Fruit fly (Drosophila melanogaster) whole organism, embryonic: ENCODE measurements around the gene Ndfip.

ENCODE experiments used
- Asciz ChIP-seq: fragments of 200-800 bp; sonication (Bioruptor generic); optimal IDR thresholded peaks from 2 replicates; lab custom pipeline; 2017; ENCODE audit warnings: missing biosample characterization, mild to moderate bottlenecking, missing genetic modification characterization, missing genetic modification reagents
- B-H2 ChIP-seq: fragments of 200-800 bp; sonication (Bioruptor generic); optimal IDR thresholded peaks from 2 replicates; lab custom pipeline; 2018; ENCODE audit warnings: missing biosample characterization, mild to moderate bottlenecking, missing genetic modification characterization
- CG10979 ChIP-seq: fragments of 200-800 bp; sonication (Bioruptor generic); optimal IDR thresholded peaks from 2 replicates; lab custom pipeline; 2018; ENCODE audit warnings: missing biosample characterization, mild to moderate bottlenecking, missing genetic modification characterization, moderate library complexity
- CG12769 ChIP-seq: fragments of 200-800 bp; sonication (Bioruptor generic); optimal IDR thresholded peaks from 2 replicates; lab custom pipeline; 2019; ENCODE audit warnings: missing biosample characterization, mild to moderate bottlenecking, missing genetic modification characterization, moderate library complexity
- CG14014 ChIP-seq: fragments of 200-800 bp; sonication (Bioruptor generic); IDR thresholded peaks from 2 replicates; pipeline ENCODE4 v1.3.6; 2022; ENCODE audit warnings: missing biosample characterization, missing genetic modification characterization
- CG17568 ChIP-seq: fragments of 200-800 bp; sonication (Bioruptor generic); optimal IDR thresholded peaks from 2 replicates; lab custom pipeline; 2018; ENCODE audit warnings: missing biosample characterization, mild to moderate bottlenecking, missing genetic modification characterization, moderate library complexity
- CG17612 ChIP-seq: fragments of 200-800 bp; sonication (Bioruptor generic); IDR thresholded peaks from 2 replicates; pipeline ENCODE4 v1.3.6; 2022; ENCODE audit warnings: missing biosample characterization, missing genetic modification characterization
- CG18262 ChIP-seq: fragments of 200-800 bp; optimal IDR thresholded peaks from 3 replicates; lab custom pipeline; 2019; ENCODE audit warnings: missing biosample characterization, mild to moderate bottlenecking, missing genetic modification characterization, moderate library complexity
- CG18599 ChIP-seq: fragments of 200-800 bp; sonication (Bioruptor generic); optimal IDR thresholded peaks from 3 replicates; lab custom pipeline; 2017; ENCODE audit warnings: missing biosample characterization, missing genetic modification characterization, mild to moderate bottlenecking, moderate library complexity, missing genetic modification reagents
- CG2120 ChIP-seq: fragments of 200-800 bp; sonication (Bioruptor generic); optimal IDR thresholded peaks from 3 replicates; lab custom pipeline; 2016; ENCODE audit warnings: missing biosample characterization, missing genetic modification characterization
- CG2202 ChIP-seq: fragments of 200-800 bp; sonication (Bioruptor generic); optimal IDR thresholded peaks from 2 replicates; lab custom pipeline; 2018; ENCODE audit warnings: missing biosample characterization, mild to moderate bottlenecking, missing genetic modification characterization
- CG31365 ChIP-seq: fragments of 200-800 bp; sonication (Bioruptor generic); optimal IDR thresholded peaks from 2 replicates; lab custom pipeline; 2018; ENCODE audit warnings: missing biosample characterization, mild to moderate bottlenecking, missing genetic modification characterization
- CG34422 ChIP-seq: fragments of 200-800 bp; sonication (Bioruptor generic); IDR thresholded peaks from 3 replicates; pipeline ENCODE4 v1.3.6; 2022; ENCODE audit warnings: missing biosample characterization, missing genetic modification characterization
- CG3995 ChIP-seq: fragments of 200-800 bp; sonication (Bioruptor generic); optimal IDR thresholded peaks from 3 replicates; lab custom pipeline; 2016; ENCODE audit warnings: missing biosample characterization, missing genetic modification characterization
- CG8388 ChIP-seq: fragments of 200-800 bp; sonication (Bioruptor generic); optimal IDR thresholded peaks from 2 replicates; lab custom pipeline; 2019; ENCODE audit warnings: missing biosample characterization, mild to moderate bottlenecking, missing genetic modification characterization, moderate library complexity
- CG9437 ChIP-seq: fragments of 200-800 bp; sonication (Bioruptor generic); optimal IDR thresholded peaks from 2 replicates; lab custom pipeline; 2018; ENCODE audit warnings: missing biosample characterization, mild to moderate bottlenecking, missing genetic modification characterization
- Dip3 ChIP-seq: fragments of 200-800 bp; sonication (Bioruptor generic); optimal IDR thresholded peaks from 3 replicates; lab custom pipeline; 2016; ENCODE audit warnings: missing biosample characterization, missing genetic modification characterization
- Doc3 ChIP-seq: fragments of 200-800 bp; sonication (Bioruptor generic); IDR thresholded peaks from 3 replicates; pipeline ENCODE4 v1.3.6; 2022; ENCODE audit warnings: missing biosample characterization, missing genetic modification characterization; ENCODE audit not compliant: partially characterized antibody
- E2f2 ChIP-seq: fragments of 200-800 bp; sonication (Bioruptor generic); IDR thresholded peaks from 2 replicates; pipeline ENCODE4 v1.3.6; 2022; ENCODE audit warnings: missing biosample characterization, missing genetic modification characterization
- Eip74EF ChIP-seq, 2 experiments: fragments of 200-800 bp in 1 of 2; fragments of >200 bp in 1 of 2; sonication (Bioruptor generic) in 1 of 2; optimal IDR thresholded peaks; 2 replicates each; lab custom pipeline; 2017 to 2019; ENCODE audit warnings: missing biosample characterization in 2 of 2, missing genetic modification characterization in 2 of 2, mild to moderate bottlenecking in 1 of 2, moderate library complexity in 1 of 2
- Ets65A ChIP-seq: fragments of 200-800 bp; sonication (Bioruptor generic); peaks from one replicate; lab custom pipeline; 2016; ENCODE audit warnings: missing biosample characterization, missing genetic modification characterization
- Hr39 ChIP-seq: fragments of >200 bp; optimal IDR thresholded peaks from 2 replicates; lab custom pipeline; 2017
- Hr78 ChIP-seq, 2 experiments: fragments of 200-800 bp in 1 of 2; fragments of >200 bp in 1 of 2; sonication (Bioruptor generic) in 1 of 2; optimal IDR thresholded peaks; 2 replicates each; lab custom pipeline; 2017 to 2019; ENCODE audit warnings: missing biosample characterization in 2 of 2, missing genetic modification characterization in 2 of 2, mild to moderate bottlenecking in 1 of 2, moderate library complexity in 1 of 2
- Med ChIP-seq: fragments of 200-800 bp; sonication (Bioruptor generic); peaks from one replicate; lab custom pipeline; 2016; ENCODE audit warnings: missing biosample characterization, missing genetic modification characterization, mild to moderate bottlenecking, inconsistent platforms, moderate library complexity
- NfI ChIP-seq: fragments of 200-800 bp; sonication (Bioruptor generic); optimal IDR thresholded peaks from 3 replicates; lab custom pipeline; 2018; ENCODE audit warnings: missing biosample characterization, mild to moderate bottlenecking, missing genetic modification characterization, moderate library complexity
- Optix ChIP-seq: fragments of 200-800 bp; sonication (Bioruptor generic); IDR thresholded peaks from 3 replicates; pipeline ENCODE4 v1.3.6; 2022; ENCODE audit warnings: missing biosample characterization, missing genetic modification characterization
- Sox102F ChIP-seq: fragments of 200-800 bp; sonication (Bioruptor generic); optimal IDR thresholded peaks from 2 replicates; lab custom pipeline; 2018; ENCODE audit warnings: missing biosample characterization, mild to moderate bottlenecking, missing genetic modification characterization, moderate library complexity
- ara ChIP-seq: fragments of 200-800 bp; sonication (Bioruptor generic); IDR thresholded peaks from 2 replicates; pipeline ENCODE4 v1.3.6; 2022; ENCODE audit warnings: missing biosample characterization, missing genetic modification characterization
- chinmo ChIP-seq: fragments of 200-800 bp; sonication (Bioruptor generic); IDR thresholded peaks from 4 replicates; pipeline ENCODE4 v1.3.6; 2022; ENCODE audit warnings: missing biosample characterization, missing genetic modification characterization; ENCODE audit not compliant: partially characterized antibody
- dm ChIP-seq: fragments of 200-800 bp; sonication (Bioruptor generic); optimal IDR thresholded peaks from 3 replicates; lab custom pipeline; 2016; ENCODE audit warnings: missing biosample characterization, missing genetic modification characterization
- dmrt11E ChIP-seq: fragments of 200-800 bp; sonication (Bioruptor generic); optimal IDR thresholded peaks from 3 replicates; lab custom pipeline; 2018; ENCODE audit warnings: missing biosample characterization, mild to moderate bottlenecking, missing genetic modification characterization, moderate library complexity
- gem ChIP-seq: fragments of 200-800 bp; sonication (Bioruptor generic); optimal IDR thresholded peaks from 2 replicates; lab custom pipeline; 2019; ENCODE audit warnings: missing biosample characterization, mild to moderate bottlenecking, missing genetic modification characterization, moderate library complexity
- gsb-n ChIP-seq: fragments of 200-800 bp; sonication (Bioruptor generic); optimal IDR thresholded peaks from 3 replicates; lab custom pipeline; 2018; ENCODE audit warnings: missing biosample characterization, mild to moderate bottlenecking, missing genetic modification characterization
- hb ChIP-seq: fragments of 200-800 bp; sonication (Bioruptor generic); IDR thresholded peaks from 3 replicates; pipeline ENCODE4 v1.3.6; 2022; ENCODE audit warnings: missing biosample characterization, missing genetic modification characterization; ENCODE audit not compliant: partially characterized antibody
- lola ChIP-seq, 3 experiments: fragments of >200 bp in 2 of 3; fragments of 200-800 bp in 1 of 3; sonication (Bioruptor generic) in 1 of 3; optimal IDR thresholded peaks; 2 replicates each; lab custom pipeline; 2017 to 2019; ENCODE audit warnings: missing biosample characterization in 3 of 3, missing genetic modification characterization in 3 of 3, mild to moderate bottlenecking in 1 of 3, moderate library complexity in 1 of 3
- maf-S ChIP-seq: fragments of 200-800 bp; sonication (Bioruptor generic); optimal IDR thresholded peaks from 2 replicates; lab custom pipeline; 2016; ENCODE audit warnings: missing biosample characterization, missing genetic modification characterization
- nau ChIP-seq: fragments of 200-800 bp; sonication (Bioruptor generic); optimal IDR thresholded peaks from 3 replicates; lab custom pipeline; 2017; ENCODE audit warnings: missing biosample characterization, mild to moderate bottlenecking, missing genetic modification characterization, missing genetic modification reagents
- pb ChIP-seq: fragments of 200-800 bp; sonication (Bioruptor generic); optimal IDR thresholded peaks from 3 replicates; lab custom pipeline; 2016; ENCODE audit warnings: missing biosample characterization, missing genetic modification characterization
- pho ChIP-seq: fragments of 200-800 bp; sonication (Bioruptor generic); optimal IDR thresholded peaks from 2 replicates; lab custom pipeline; 2016; ENCODE audit warnings: missing biosample characterization, missing genetic modification characterization
- pros ChIP-seq: fragments of 200-800 bp; sonication (Bioruptor generic); optimal IDR thresholded peaks from 3 replicates; lab custom pipeline; 2019; ENCODE audit warnings: missing biosample characterization, mild to moderate bottlenecking, missing genetic modification characterization, moderate library complexity
- psq ChIP-seq: fragments of 200-800 bp; sonication (Bioruptor generic); optimal IDR thresholded peaks from 2 replicates; lab custom pipeline; 2017; ENCODE audit warnings: missing biosample characterization, missing genetic modification characterization
- pum ChIP-seq: fragments of 200-800 bp; sonication (Bioruptor generic); optimal IDR thresholded peaks from 2 replicates; lab custom pipeline; 2016; ENCODE audit warnings: missing biosample characterization, missing genetic modification characterization
- sens ChIP-seq: fragments of 200-800 bp; sonication (Bioruptor generic); peaks from one replicate; lab custom pipeline; 2016; ENCODE audit warnings: missing biosample characterization, missing genetic modification characterization
- sisA ChIP-seq: fragments of 200-800 bp; sonication (Bioruptor generic); IDR thresholded peaks from 2 replicates; pipeline ENCODE4 v1.3.6; 2022; ENCODE audit warnings: missing biosample characterization, missing genetic modification characterization
- slp2 ChIP-seq: fragments of 200-800 bp; sonication (Bioruptor generic); optimal IDR thresholded peaks from 2 replicates; lab custom pipeline; 2016; ENCODE audit warnings: missing biosample characterization, missing genetic modification characterization
- stc ChIP-seq: fragments of 200-800 bp; sonication (Bioruptor generic); IDR thresholded peaks from 2 replicates; pipeline ENCODE4 v1.3.6; 2022; ENCODE audit warnings: missing biosample characterization, missing genetic modification characterization
- vfl ChIP-seq: fragments of 200-800 bp; sonication (Bioruptor generic); optimal IDR thresholded peaks from 2 replicates; lab custom pipeline; 2016; ENCODE audit warnings: missing biosample characterization, missing genetic modification characterization
- wdn ChIP-seq: fragments of 200-800 bp; sonication (Bioruptor generic); IDR thresholded peaks from 2 replicates; pipeline ENCODE4 v1.3.6; 2022; ENCODE audit warnings: missing biosample characterization, missing genetic modification characterization
- z ChIP-seq: fragments of 200-800 bp; sonication (Bioruptor generic); IDR thresholded peaks from 3 replicates; pipeline ENCODE4 v1.3.6; 2022; ENCODE audit warnings: missing biosample characterization, missing genetic modification characterization
- zen ChIP-seq: fragments of 200-800 bp; sonication (Bioruptor generic); optimal IDR thresholded peaks from 3 replicates; lab custom pipeline; 2018; ENCODE audit warnings: missing biosample characterization, mild to moderate bottlenecking, missing genetic modification characterization, moderate library complexity
- zfh2 ChIP-seq: fragments of 200-800 bp; sonication (Bioruptor generic); optimal IDR thresholded peaks from 2 replicates; lab custom pipeline; 2016; ENCODE audit warnings: missing biosample characterization, missing genetic modification characterization

Gene Ndfip

DNA sequence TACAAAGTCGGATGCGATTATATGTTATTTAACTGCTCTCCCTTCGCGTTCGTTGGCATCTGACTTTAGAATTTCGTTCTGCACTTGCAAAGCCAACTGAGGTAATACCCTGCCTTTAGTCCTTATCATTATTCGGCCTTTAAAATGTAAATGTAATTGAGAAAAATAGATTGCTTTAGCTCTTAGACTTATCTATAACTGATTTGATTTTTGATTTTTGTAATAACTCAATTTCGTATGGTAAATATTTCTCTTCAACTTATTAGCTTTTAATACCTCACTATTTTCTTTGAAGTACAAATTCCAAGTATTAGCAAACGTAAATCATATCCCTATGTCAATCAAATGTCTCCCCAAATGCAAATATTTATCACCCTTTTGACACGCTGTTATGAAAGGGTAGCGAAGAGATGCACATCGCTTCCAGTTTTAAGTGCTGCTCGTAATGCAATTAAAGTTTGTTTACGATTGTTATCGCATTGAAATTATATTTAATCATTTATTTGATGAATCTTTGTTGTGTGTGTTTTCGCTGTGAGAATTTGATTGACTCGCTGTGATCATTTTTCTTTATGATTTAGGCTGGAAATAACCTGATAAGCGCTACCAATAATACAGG, 29.8 kb downstream of the Ndfip start (continued):
- TF ChIP-seq B-H2 (GFP tag; lab: Kevin White, UChicago) (no peak), lola (GFP tag; optimal IDR thresholded peaks at IDR 0.05; lab: Kevin White, UChicago) (peak in 1 of 3 experiments; percentile 26), sisA (GFP tag; lab: Robert Waterston, UW) (no peak), E2f2 (GFP tag; lab: Robert Waterston, UW) (no peak), wdn (GFP tag; lab: Robert Waterston, UW) (no peak), CG34422 (GFP tag; lab: Robert Waterston, UW) (no peak), ara (GFP tag; lab: Robert Waterston, UW) (no peak), slp2 (GFP tag; lab: Kevin White, UChicago) (no peak), psq (GFP tag; lab: Kevin White, UChicago) (no peak), CG2202 (tag; lab: Kevin White, UChicago) (no peak), CG14014 (GFP tag; lab: Robert Waterston, UW) (no peak), pros (GFP tag; lab: Kevin White, UChicago) (no peak), gem (tag; lab: Kevin White, UChicago) (peak; percentile 10), sens (GFP tag; lab: Kevin White, UChicago) (peak; percentile 76), NfI (no peak), CG18262 (no peak), pho (GFP tag; lab: Kevin White, UChicago) (no peak), CG10979 (tag; lab: Kevin White, UChicago) (no peak), CG9437 (GFP tag; lab: Kevin White, UChicago) (no peak), Med (GFP tag; lab: Kevin White, UChicago) (no peak), Hr39 (lab: Kevin White, UChicago) (no peak), Asciz (GFP tag; lab: Kevin White, UChicago) (peak; percentile 33), Hr78 (GFP tag; optimal IDR thresholded peaks at IDR 0.05; lab: Kevin White, UChicago) (peak in 1 of 2 experiments; percentile 28), CG17612 (GFP tag; lab: Robert Waterston, UW) (no peak), hb (GFP tag; lab: Robert Waterston, UW) (no peak), dm (no peak), z (GFP tag; lab: Robert Waterston, UW) (no peak), Optix (GFP tag; lab: Robert Waterston, UW) (no peak), CG18599 (GFP tag; lab: Kevin White, UChicago) (no peak), pum (GFP tag; lab: Kevin White, UChicago) (no peak), zen (tag; lab: Kevin White, UChicago) (no peak), Dip3 (GFP tag; lab: Kevin White, UChicago) (no peak), Doc3 (GFP tag; lab: Robert Waterston, UW) (no peak), dmrt11E (tag; lab: Kevin White, UChicago) (no peak), CG3995 (GFP tag; lab: Kevin White, UChicago) (no peak), pb (GFP tag; lab: Kevin White, UChicago) (no peak), zfh2 (GFP tag; lab: Kevin White, UChicago) (no peak), CG31365 (tag; lab: Kevin White, UChicago) (no peak), CG17568 (GFP tag; lab: Kevin White, UChicago) (no peak), CG8388 (GFP tag; lab: Kevin White, UChicago) (no peak), chinmo (no peak), stc (GFP tag; lab: Robert Waterston, UW) (no peak), Sox102F (GFP tag; lab: Kevin White, UChicago) (no peak), Ets65A (GFP tag; lab: Kevin White, UChicago) (peak; percentile 16), CG12769 (tag; lab: Kevin White, UChicago) (no peak), maf-S (GFP tag; lab: Kevin White, UChicago) (no peak), CG2120 (GFP tag; lab: Kevin White, UChicago) (no peak), gsb-n (no peak), nau (no peak), vfl (no peak), Eip74EF (GFP tag; optimal IDR thresholded peaks at IDR 0.05; lab: Kevin White, UChicago) (peak in 1 of 2 experiments; percentile 42)
